Fruit fly (Drosophila melanogaster): Measurements from ENCODE around the gene SAK.
A peak's percentile ranks its signal among the peaks of the same experiment; 100 is the strongest.

The SAK gene

dm6 chr3L:21539245-21540196 is 23.8 kb upstream of the SAK start, which contains the start of the genes COX8 and VhaM9.7-b (continued):
- no peak for TF ChIP-seq CG12744 (GFP tag; optimal IDR thresholded peaks at IDR 0.05)
- TF ChIP-seq Opbp (GFP tag; IDR thresholded peaks at IDR 0.05; ENCODE audit: partially characterized antibody): peak; percentile 60
- peak; percentile 32 for TF ChIP-seq fd3F (GFP tag; optimal IDR thresholded peaks at IDR 0.05)
- no peak for TF ChIP-seq CG31365 (tag; optimal IDR thresholded peaks at IDR 0.05)
- peak; percentile 24 for TF ChIP-seq NC2β (GFP tag; optimal IDR thresholded peaks at IDR 0.05)
- no peak; the same call in none of the 2 replicates for TF ChIP-seq CG11085 (GFP tag; IDR thresholded peaks at IDR 0.05)
- peak; percentile 64 for TF ChIP-seq tin (GFP tag; optimal IDR thresholded peaks at IDR 0.05)
- peak; percentile 74 for TF ChIP-seq Rfx (GFP tag; IDR thresholded peaks at IDR 0.05)
- peak; percentile 97 for TF ChIP-seq MESR4 (GFP tag; optimal IDR thresholded peaks at IDR 0.05)
- peak; percentile 58 for TF ChIP-seq dmrt11E (tag; optimal IDR thresholded peaks at IDR 0.05)
- no peak for TF ChIP-seq CG12391 (tag; optimal IDR thresholded peaks at IDR 0.05)
- peak; percentile 1 for TF ChIP-seq repo (GFP tag; optimal IDR thresholded peaks at IDR 0.05)
- peak; percentile 12 for TF ChIP-seq dm (GFP tag; optimal IDR thresholded peaks at IDR 0.05)
- 0 out of 3 replicates have a peak, but pooled peaks have one; percentile 54 for TF ChIP-seq hb (GFP tag; IDR thresholded peaks at IDR 0.05; ENCODE audit: partially characterized antibody)
- TF ChIP-seq bbx (GFP tag; IDR thresholded peaks at IDR 0.05; ENCODE audit: partially characterized antibody): peak; percentile 65
- TF ChIP-seq CG9609 (GFP tag; optimal IDR thresholded peaks at IDR 0.05): peak; percentile 25
- TF ChIP-seq CG10543 (GFP tag; optimal IDR thresholded peaks at IDR 0.05): peak; percentile 40
- peak; percentile 64 for TF ChIP-seq esg (GFP tag; conservative IDR thresholded peaks at IDR 0.05)
- TF ChIP-seq Aef1 (GFP tag; IDR thresholded peaks at IDR 0.05): no peak; the same call in 2 of the 3 replicates
- no peak; the same call in 1 of the 2 replicates for TF ChIP-seq sna (GFP tag; IDR thresholded peaks at IDR 0.05; ENCODE audit: partially characterized antibody)
- TF ChIP-seq tgo (GFP tag; IDR thresholded peaks at IDR 0.05): peak; percentile 58; the same call in 2 of the 3 replicates
- TF ChIP-seq al (GFP tag; IDR thresholded peaks at IDR 0.05): peak; percentile 57; the same call in 1 of the 2 replicates
- no peak for TF ChIP-seq Trl (optimal IDR thresholded peaks at IDR 0.05)
- peak; percentile 70 for TF ChIP-seq Trl (GFP tag; optimal IDR thresholded peaks at IDR 0.05)
- peak; percentile 72 for TF ChIP-seq CG2120 (GFP tag; optimal IDR thresholded peaks at IDR 0.05)
- peak; percentile 80 for TF ChIP-seq zfh1 (GFP tag; IDR thresholded peaks at IDR 0.05)
- TF ChIP-seq CG12942 (GFP tag; optimal IDR thresholded peaks at IDR 0.05): peak; percentile 34
- peak; percentile 54 for TF ChIP-seq Six4 (GFP tag; optimal IDR thresholded peaks at IDR 0.05)
- no peak for TF ChIP-seq CkIIα-i1 (GFP tag; IDR thresholded peaks at IDR 0.05)
- TF ChIP-seq tna (GFP tag; IDR thresholded peaks at IDR 0.05; ENCODE audit: partially characterized antibody): 0 out of 2 replicates have a peak, but pooled peaks have one; percentile 28
- peak in 1 of 2 experiments; percentile 30 for TF ChIP-seq Hr51 (GFP tag; optimal IDR thresholded peaks at IDR 0.05)
- peak; percentile 13 for TF ChIP-seq pho (GFP tag; optimal IDR thresholded peaks at IDR 0.05)
- TF ChIP-seq Hsf (GFP tag; optimal IDR thresholded peaks at IDR 0.05): peak; percentile 77
- TF ChIP-seq trem (tag; optimal IDR thresholded peaks at IDR 0.05): peak; percentile 40
- TF ChIP-seq CG4282 (GFP tag; optimal IDR thresholded peaks at IDR 0.05): peak; percentile 15
- peak; percentile 61; the same call in 1 of the 3 replicates for TF ChIP-seq CG14860 (GFP tag; IDR thresholded peaks at IDR 0.05; ENCODE audit: partially characterized antibody)
- peak; percentile 30 for TF ChIP-seq CG31388 (GFP tag; optimal IDR thresholded peaks at IDR 0.05)
- TF ChIP-seq nerfin-2 (GFP tag; IDR thresholded peaks at IDR 0.05; ENCODE audit: partially characterized antibody): peak; percentile 46; the same call in 1 of the 2 replicates
- TF ChIP-seq CG15073 (GFP tag; optimal IDR thresholded peaks at IDR 0.05): no peak
- peak; percentile 62 for TF ChIP-seq unc-4 (GFP tag; IDR thresholded peaks at IDR 0.05; ENCODE audit: partially characterized antibody)
- TF ChIP-seq CG10431 (GFP tag; optimal IDR thresholded peaks at IDR 0.05): no peak
- peak; percentile 60 for TF ChIP-seq CG13287 (GFP tag; IDR thresholded peaks at IDR 0.05; ENCODE audit: partially characterized antibody)
- peak; percentile 38 for TF ChIP-seq maf-S (GFP tag; optimal IDR thresholded peaks at IDR 0.05)
- TF ChIP-seq B-H2 (GFP tag; optimal IDR thresholded peaks at IDR 0.05): peak; percentile 67
- TF ChIP-seq CG9932 (GFP tag; IDR thresholded peaks at IDR 0.05): peak; percentile 88
- TF ChIP-seq CG12155 (GFP tag; optimal IDR thresholded peaks at IDR 0.05): peak; percentile 65
- peak; percentile 61 for TF ChIP-seq Lhr (GFP tag; optimal IDR thresholded peaks at IDR 0.05)

Data from whole organism, embryonic.